Worm (Caenorhabditis elegans) whole organism, late embryonic: ENCODE measurements around the gene C43D7.8.

ENCODE experiments used
- F13H6.1 ChIP-seq: sonication (generic microtip); optimal IDR thresholded peaks from 2 replicates; lab custom pipeline; 2016; ENCODE audit warnings: missing genetic modification characterization, missing compliant biosample characterization
- K09A11.1 ChIP-seq: sonication (generic microtip); optimal IDR thresholded peaks from 2 replicates; lab custom pipeline; 2017; ENCODE audit warnings: antibody characterized with exemption, mild to moderate bottlenecking, missing genetic modification characterization, missing compliant biosample characterization; ENCODE audit not compliant: insufficient read depth
- T23F11.4 ChIP-seq: fragments of 200-800 bp; sonication (Bioruptor generic); optimal IDR thresholded peaks from 2 replicates; lab custom pipeline; 2018; ENCODE audit warnings: mild to moderate bottlenecking, missing genetic modification characterization, missing compliant biosample characterization
- ama-1 ChIP-seq: fragments of 150-350 bp; optimal IDR thresholded peaks from 2 replicates; lab custom pipeline; 2014
- ceh-14 ChIP-seq: sonication (generic microtip); optimal IDR thresholded peaks from 2 replicates; lab custom pipeline; 2016; ENCODE audit warnings: missing genotype, missing genetic modification characterization, missing compliant biosample characterization
- ceh-19 ChIP-seq: fragments of 200-800 bp; sonication (Bioruptor generic); optimal IDR thresholded peaks from 2 replicates; lab custom pipeline; 2018; ENCODE audit warnings: mild to moderate bottlenecking, missing genetic modification characterization, missing compliant biosample characterization
- ceh-2 ChIP-seq: sonication (generic microtip); optimal IDR thresholded peaks from 2 replicates; lab custom pipeline; 2016; ENCODE audit warnings: missing genotype, missing genetic modification characterization, missing compliant biosample characterization
- ceh-22 ChIP-seq: sonication (generic microtip); optimal IDR thresholded peaks from 2 replicates; lab custom pipeline; 2017; ENCODE audit warnings: missing biosample characterization, missing genetic modification characterization
- ceh-45 ChIP-seq: fragments of 200-800 bp; sonication (Bioruptor generic); IDR thresholded peaks from 2 replicates; pipeline ENCODE4 v1.3.6; 2022; ENCODE audit warnings: missing genetic modification reagents, missing genetic modification characterization, missing compliant biosample characterization
- ceh-6 ChIP-seq: fragments of 200-800 bp; sonication (Bioruptor generic); optimal IDR thresholded peaks from 2 replicates; lab custom pipeline; 2018; ENCODE audit warnings: mild to moderate bottlenecking, missing genetic modification characterization, missing compliant biosample characterization
- che-1 ChIP-seq: sonication (generic microtip); optimal IDR thresholded peaks from 2 replicates; lab custom pipeline; 2016; ENCODE audit warnings: mild to moderate bottlenecking, missing genetic modification characterization, missing compliant biosample characterization
- dve-1 ChIP-seq: sonication (generic microtip); optimal IDR thresholded peaks from 2 replicates; lab custom pipeline; 2017; ENCODE audit warnings: antibody characterized with exemption, mild to moderate bottlenecking, missing genetic modification characterization, missing compliant biosample characterization
- elt-4 ChIP-seq: sonication (generic microtip); optimal IDR thresholded peaks from 2 replicates; lab custom pipeline; 2016; ENCODE audit warnings: missing genetic modification characterization, missing compliant biosample characterization
- eyg-1 ChIP-seq: sonication (generic microtip); optimal IDR thresholded peaks from 2 replicates; lab custom pipeline; 2016; ENCODE audit warnings: missing genotype, missing genetic modification characterization, missing compliant biosample characterization
- fax-1 ChIP-seq: sonication (generic microtip); optimal IDR thresholded peaks from 2 replicates; lab custom pipeline; 2016; ENCODE audit warnings: missing genotype, missing genetic modification characterization, missing compliant biosample characterization
- fkh-10 ChIP-seq: fragments of 150-350 bp; optimal IDR thresholded peaks from 2 replicates; lab custom pipeline; 2014; ENCODE audit warnings: missing biosample characterization, missing genetic modification reagents, missing genetic modification characterization
- gmeb-2 ChIP-seq: sonication (generic microtip); optimal IDR thresholded peaks from 2 replicates; lab custom pipeline; 2016; ENCODE audit warnings: missing genetic modification characterization, inconsistent platforms, missing compliant biosample characterization
- hlh-13 ChIP-seq: fragments of 200-800 bp; sonication (Bioruptor generic); optimal IDR thresholded peaks from 2 replicates; lab custom pipeline; 2018; ENCODE audit warnings: mild to moderate bottlenecking, missing genetic modification characterization, missing compliant biosample characterization
- hlh-15 ChIP-seq: sonication (generic microtip); optimal IDR thresholded peaks from 2 replicates; lab custom pipeline; 2016; ENCODE audit warnings: missing genetic modification characterization, missing compliant biosample characterization
- hlh-8 ChIP-seq: sonication (generic microtip); optimal IDR thresholded peaks from 2 replicates; lab custom pipeline; 2016; ENCODE audit warnings: missing genotype, missing genetic modification characterization, missing compliant biosample characterization
- lin-11 ChIP-seq: fragments of 200-800 bp; sonication (Bioruptor generic); optimal IDR thresholded peaks from 2 replicates; lab custom pipeline; 2018; ENCODE audit warnings: mild to moderate bottlenecking, missing genetic modification characterization, missing compliant biosample characterization
- madf-2 ChIP-seq: sonication (generic microtip); optimal IDR thresholded peaks from 2 replicates; lab custom pipeline; 2017; ENCODE audit warnings: missing genetic modification characterization, missing compliant biosample characterization
- nfya-1 ChIP-seq: sonication (generic microtip); optimal IDR thresholded peaks from 2 replicates; lab custom pipeline; 2017; ENCODE audit warnings: missing genetic modification characterization, mild to moderate bottlenecking, missing compliant biosample characterization, antibody characterized with exemption, moderate library complexity
- nhr-232 ChIP-seq: sonication (generic microtip); optimal IDR thresholded peaks from 2 replicates; lab custom pipeline; 2016; ENCODE audit warnings: missing genetic modification characterization, missing compliant biosample characterization
- npax-4 ChIP-seq: sonication (generic microtip); optimal IDR thresholded peaks from 2 replicates; lab custom pipeline; 2016; ENCODE audit warnings: missing genetic modification characterization, missing compliant biosample characterization
- pax-1 ChIP-seq: fragments of 150-350 bp; optimal IDR thresholded peaks from 2 replicates; lab custom pipeline; 2014; ENCODE audit warnings: missing biosample characterization, missing genetic modification characterization
- pqm-1 ChIP-seq: sonication (generic microtip); optimal IDR thresholded peaks from 2 replicates; lab custom pipeline; 2016; ENCODE audit warnings: missing genetic modification characterization, missing compliant biosample characterization
- pros-1 ChIP-seq: fragments of 150-350 bp; optimal IDR thresholded peaks from 2 replicates; lab custom pipeline; 2014; ENCODE audit warnings: missing biosample characterization, missing genetic modification reagents, missing genetic modification characterization
- sdc-2 ChIP-seq: sonication (generic microtip); optimal IDR thresholded peaks from 2 replicates; lab custom pipeline; 2016; ENCODE audit warnings: missing genotype, missing genetic modification characterization, missing compliant biosample characterization
- sox-2 ChIP-seq: fragments of 200-800 bp; sonication (Bioruptor generic); IDR thresholded peaks from 2 replicates; pipeline ENCODE4 v1.3.6; 2022; ENCODE audit warnings: missing genetic modification reagents, missing genetic modification characterization, missing compliant biosample characterization
- sox-4 ChIP-seq: sonication (generic microtip); optimal IDR thresholded peaks from 2 replicates; lab custom pipeline; 2017; ENCODE audit warnings: mild to moderate bottlenecking, missing genetic modification characterization, inconsistent platforms, missing compliant biosample characterization
- unc-42 ChIP-seq: sonication (generic microtip); optimal IDR thresholded peaks from 2 replicates; lab custom pipeline; 2016; ENCODE audit warnings: missing genotype, missing genetic modification characterization, missing compliant biosample characterization
- zip-5 ChIP-seq: sonication (generic microtip); optimal IDR thresholded peaks from 2 replicates; lab custom pipeline; 2016; ENCODE audit warnings: missing genetic modification characterization, missing compliant biosample characterization

Gene C43D7.8

ce11 chrV:19299262-19299661 lies 12.0 kb downstream of the C43D7.8 start, which contains the start of gene F55C9.14:
F55C9.14 (plus strand) TSS chrV:19299562.
- no peak for TF ChIP-seq madf-2 (tag; lab: Kevin White, UChicago)
- TF ChIP-seq fax-1 = no peak
- TF ChIP-seq lin-11 = no peak
- no peak for TF ChIP-seq sox-4

DNA sequence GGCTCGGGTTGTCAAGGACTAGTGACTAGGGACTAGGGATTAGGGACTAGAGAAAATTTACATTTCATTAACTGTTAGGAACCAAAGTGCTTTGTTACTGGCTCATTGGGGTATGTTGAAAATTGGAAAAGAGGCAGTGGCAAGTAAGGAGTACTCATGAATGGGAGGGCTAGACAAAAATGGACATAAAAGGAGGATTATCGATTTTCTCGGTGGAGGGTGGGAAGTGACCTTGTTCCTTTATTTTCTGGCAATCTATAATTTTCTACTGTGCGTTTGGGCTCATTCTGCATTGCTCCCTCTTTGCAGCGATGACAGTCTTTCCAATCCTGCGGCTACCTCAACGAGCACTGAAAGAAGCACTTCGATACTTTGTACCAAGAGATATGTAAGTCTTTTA lies 13.8 kb downstream of the C43D7.8 start, which contains the start of gene fbxb-60:
Gene fbxb-60 (plus strand): TSS at position 301 of the 400 bp plus-strand sequence.
- no peak for TF ChIP-seq ama-1 (lab: Kevin White, UChicago)

ce11 chrV:19296723-19297122 lies 14.6 kb downstream of the C43D7.8 start, which contains the start of gene F55C9.6:
F55C9.6 (minus strand) TSS chrV:19296823.
- no peak for TF ChIP-seq hlh-13 (GFP tag; lab: Kevin White, UChicago)
- no peak for TF ChIP-seq ceh-22 (tag; lab: Kevin White, UChicago)
- TF ChIP-seq ceh-45 = no peak
- TF ChIP-seq nhr-232 (tag; lab: Kevin White, UChicago) = no peak
- TF ChIP-seq sdc-2 = no peak
- TF ChIP-seq dve-1 (tag; lab: Kevin White, UChicago) = no peak
- no peak for TF ChIP-seq ceh-2 (tag; lab: Kevin White, UChicago)
- TF ChIP-seq pqm-1 = no peak
- TF ChIP-seq, all 69 proteins: peak for 0

DNA sequence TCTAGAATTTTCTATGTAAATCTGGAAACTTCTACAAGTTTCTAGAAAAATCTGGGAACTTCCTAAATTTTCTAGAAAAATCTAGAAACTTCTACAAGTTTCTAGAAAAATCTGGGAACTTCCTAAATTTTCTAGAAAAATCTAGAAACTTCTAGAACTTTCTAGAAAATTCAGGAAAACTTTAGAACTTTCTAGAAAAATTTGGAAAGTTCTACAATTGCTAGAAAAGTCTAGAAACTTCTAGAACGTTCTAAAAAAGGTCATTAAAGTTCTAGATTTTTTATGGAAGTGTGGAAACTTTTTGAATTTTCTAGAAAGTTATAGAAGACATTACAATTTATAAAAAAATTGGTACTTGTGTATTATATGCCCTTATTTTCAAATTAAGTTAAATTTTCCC lies 18.3 kb downstream of the C43D7.8 start, which contains the start of gene F55C9.5:
Gene F55C9.5 (minus strand): TSS at position 101 of the 400 bp plus-strand sequence.
- TF ChIP-seq pros-1 (tag; lab: Kevin White, UChicago) (no peak), fax-1 (no peak), hlh-15 (no peak), pax-1 (tag; lab: Kevin White, UChicago) (no peak), npax-4 (no peak), nfya-1 (tag; lab: Kevin White, UChicago) (no peak)

- TF ChIP-seq K09A11.1 (tag; lab: Kevin White, UChicago) (no peak), pax-1 (tag; lab: Kevin White, UChicago) (no peak), T23F11.4 (no peak), elt-4 (tag; lab: Kevin White, UChicago) (no peak), fkh-10 (no peak), nhr-232 (tag; lab: Kevin White, UChicago) (no peak), zip-5 (tag; lab: Kevin White, UChicago) (no peak), madf-2 (tag; lab: Kevin White, UChicago) (no peak)
Observed at ce11 chrV:19288073-19288805, 23.1 kb downstream of the C43D7.8 start, which contains the start of the genes F55C9.3 and fbxb-57. F55C9.3 (minus strand) TSS chrV:19288173. fbxb-57 (plus strand) TSS chrV:19288755.

DNA sequence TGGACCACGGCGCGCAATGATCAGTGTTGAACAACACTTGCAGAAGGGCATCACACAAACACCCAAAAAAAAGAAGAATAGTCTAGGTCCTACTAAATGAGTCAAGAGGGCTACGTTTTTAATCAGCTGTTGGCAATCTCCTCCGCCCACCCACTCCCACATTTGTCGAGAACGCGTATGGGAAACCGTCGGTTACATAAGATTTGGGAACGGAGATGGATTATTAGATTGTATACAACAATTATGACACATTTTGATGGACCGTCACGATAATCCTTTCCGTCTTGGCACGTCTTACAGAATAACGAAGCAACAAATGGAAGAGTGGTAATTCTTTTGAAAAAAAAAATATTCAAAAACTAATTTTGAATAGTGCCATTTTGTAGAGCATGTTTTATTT lies 25.4 kb downstream of the C43D7.8 start:
- TF ChIP-seq eyg-1 (tag; lab: Kevin White, UChicago) = no peak
- no peak for TF ChIP-seq F13H6.1 (tag; lab: Kevin White, UChicago)
- no peak for TF ChIP-seq sdc-2
- no peak for TF ChIP-seq ceh-6
- TF ChIP-seq sox-2 (GFP tag; lab: Robert Waterston, UW) = no peak
- TF ChIP-seq che-1 = no peak
- TF ChIP-seq ceh-19 = no peak
- TF ChIP-seq ama-1 (lab: Kevin White, UChicago) = no peak
- no peak for TF ChIP-seq ceh-14 (tag; lab: Kevin White, UChicago)
- TF ChIP-seq unc-42 = no peak
- TF ChIP-seq hlh-8 (tag; lab: Kevin White, UChicago) = no peak
- TF ChIP-seq gmeb-2 (tag; lab: Kevin White, UChicago) = no peak
- no peak for TF ChIP-seq pros-1 (tag; lab: Kevin White, UChicago)
- TF ChIP-seq, all 69 proteins: peak for 0
